Fruit fly (Drosophila melanogaster) whole organism, embryonic: ENCODE measurements around the gene CG32425.
A peak's percentile ranks its signal among the peaks of the same experiment; 100 is the strongest.

Experiments
- Aef1 ChIP-seq: fragments of 200-800 bp; sonication (Bioruptor generic); IDR thresholded peaks from 3 replicates; pipeline ENCODE4 v1.3.6; 2022; ENCODE audit warnings: missing biosample characterization, missing genetic modification characterization
- BEAF-32 ChIP-seq: fragments of 200-800 bp; sonication (Bioruptor generic); optimal IDR thresholded peaks from 3 replicates; lab custom pipeline; 2017; ENCODE audit warnings: missing biosample characterization, missing genetic modification characterization, mild to moderate bottlenecking, moderate library complexity, missing genetic modification reagents
- BtbVII ChIP-seq: fragments of 200-800 bp; sonication (Bioruptor generic); optimal IDR thresholded peaks from 3 replicates; lab custom pipeline; 2017; ENCODE audit warnings: missing biosample characterization, mild to moderate bottlenecking, missing genetic modification characterization
- CG10147 ChIP-seq: fragments of 200-800 bp; sonication (Bioruptor generic); optimal IDR thresholded peaks from 2 replicates; lab custom pipeline; 2019; ENCODE audit warnings: missing biosample characterization, mild to moderate bottlenecking, missing genetic modification characterization, moderate library complexity
- CG10209 ChIP-seq: fragments of 200-800 bp; sonication (Bioruptor generic); optimal IDR thresholded peaks from 3 replicates; lab custom pipeline; 2017; ENCODE audit warnings: missing biosample characterization, mild to moderate bottlenecking, missing genetic modification characterization, missing genetic modification reagents
- CG10959 ChIP-seq: fragments of 200-800 bp; sonication (Bioruptor generic); IDR thresholded peaks from 2 replicates; pipeline ENCODE4 v1.3.6; 2022; ENCODE audit warnings: missing biosample characterization, missing genetic modification characterization
- CG12659 ChIP-seq: fragments of 200-800 bp; sonication (Bioruptor generic); optimal IDR thresholded peaks from 3 replicates; lab custom pipeline; 2017; ENCODE audit warnings: mild to moderate bottlenecking, missing biosample characterization, missing genetic modification reagents, missing genetic modification characterization
- CG13287 ChIP-seq: fragments of 200-800 bp; sonication (Bioruptor generic); IDR thresholded peaks from 2 replicates; pipeline ENCODE4 v1.3.6; 2022; ENCODE audit warnings: missing biosample characterization, missing genetic modification characterization; ENCODE audit not compliant: partially characterized antibody
- CG1529 ChIP-seq: fragments of 200-800 bp; sonication (Bioruptor generic); optimal IDR thresholded peaks from 3 replicates; lab custom pipeline; 2018; ENCODE audit warnings: missing biosample characterization, missing genetic modification characterization
- CG18011 ChIP-seq: fragments of 200-800 bp; sonication (Bioruptor generic); optimal IDR thresholded peaks from 2 replicates; lab custom pipeline; 2017; ENCODE audit warnings: missing biosample characterization, missing genetic modification characterization, mild to moderate bottlenecking, moderate library complexity, missing genotype
- CG18262 ChIP-seq: fragments of 200-800 bp; optimal IDR thresholded peaks from 3 replicates; lab custom pipeline; 2019; ENCODE audit warnings: missing biosample characterization, mild to moderate bottlenecking, missing genetic modification characterization, moderate library complexity
- CG31365 ChIP-seq: fragments of 200-800 bp; sonication (Bioruptor generic); optimal IDR thresholded peaks from 2 replicates; lab custom pipeline; 2018; ENCODE audit warnings: missing biosample characterization, mild to moderate bottlenecking, missing genetic modification characterization
- CG31388 ChIP-seq: fragments of 200-800 bp; sonication (Bioruptor generic); optimal IDR thresholded peaks from 2 replicates; lab custom pipeline; 2016; ENCODE audit warnings: missing biosample characterization, missing genetic modification characterization
- CG4404 ChIP-seq: fragments of 200-800 bp; sonication (Bioruptor generic); IDR thresholded peaks from 2 replicates; pipeline ENCODE4 v1.3.6; 2022; ENCODE audit warnings: missing biosample characterization, missing genetic modification characterization
- CG4424 ChIP-seq: fragments of 200-800 bp; sonication (Bioruptor generic); optimal IDR thresholded peaks from 3 replicates; lab custom pipeline; 2016; ENCODE audit warnings: missing biosample characterization, missing genetic modification characterization
- CG6689 ChIP-seq: fragments of 200-800 bp; sonication (Bioruptor generic); IDR thresholded peaks from 2 replicates; pipeline ENCODE4 v1.3.6; 2022; ENCODE audit warnings: missing biosample characterization, missing genetic modification characterization
- CG8359 ChIP-seq: fragments of 200-800 bp; sonication (Bioruptor generic); optimal IDR thresholded peaks from 2 replicates; lab custom pipeline; 2017; ENCODE audit warnings: missing biosample characterization, mild to moderate bottlenecking, missing genetic modification characterization, borderline replicate concordance
- CG9727 ChIP-seq: fragments of 200-800 bp; sonication (Bioruptor generic); optimal IDR thresholded peaks from 3 replicates; lab custom pipeline; 2017; ENCODE audit warnings: missing biosample characterization, mild to moderate bottlenecking, missing genetic modification characterization
- CoRest ChIP-seq: fragments of 200-800 bp; sonication (Bioruptor generic); optimal IDR thresholded peaks from 3 replicates; lab custom pipeline; 2018; ENCODE audit warnings: missing biosample characterization, mild to moderate bottlenecking, missing genetic modification characterization, moderate library complexity
- Dek ChIP-seq: fragments of 200-800 bp; sonication (Bioruptor generic); optimal IDR thresholded peaks from 3 replicates; lab custom pipeline; 2019; ENCODE audit warnings: missing biosample characterization, mild to moderate bottlenecking, missing genetic modification characterization, moderate library complexity
- Dll ChIP-seq: fragments of 200-800 bp; sonication (Bioruptor generic); IDR thresholded peaks from 4 replicates; pipeline ENCODE4 v1.3.6; 2022; ENCODE audit warnings: missing biosample characterization, missing genetic modification characterization; ENCODE audit not compliant: partially characterized antibody
- E2f2 ChIP-seq: fragments of 200-800 bp; sonication (Bioruptor generic); IDR thresholded peaks from 2 replicates; pipeline ENCODE4 v1.3.6; 2022; ENCODE audit warnings: missing biosample characterization, missing genetic modification characterization
- Hand ChIP-seq: fragments of 200-800 bp; sonication (Bioruptor generic); optimal IDR thresholded peaks from 2 replicates; lab custom pipeline; 2017; ENCODE audit warnings: mild to moderate bottlenecking, missing biosample characterization, missing genetic modification reagents, missing genetic modification characterization
- Hr39 ChIP-seq: fragments of >200 bp; optimal IDR thresholded peaks from 2 replicates; lab custom pipeline; 2017
- Hr78 ChIP-seq, 2 experiments: fragments of 200-800 bp in 1 of 2; fragments of >200 bp in 1 of 2; sonication (Bioruptor generic) in 1 of 2; optimal IDR thresholded peaks; 2 replicates each; lab custom pipeline; 2017 to 2019; ENCODE audit warnings: missing biosample characterization in 2 of 2, missing genetic modification characterization in 2 of 2, mild to moderate bottlenecking in 1 of 2, moderate library complexity in 1 of 2
- Max ChIP-seq: fragments of 200-800 bp; sonication (Bioruptor generic); optimal IDR thresholded peaks from 2 replicates; lab custom pipeline; 2016; ENCODE audit warnings: missing biosample characterization, mild to moderate bottlenecking, missing genetic modification characterization
- Med ChIP-seq: fragments of 200-800 bp; sonication (Bioruptor generic); peaks from one replicate; lab custom pipeline; 2016; ENCODE audit warnings: missing biosample characterization, missing genetic modification characterization, mild to moderate bottlenecking, inconsistent platforms, moderate library complexity
- Opbp ChIP-seq: fragments of 200-800 bp; sonication (Bioruptor generic); IDR thresholded peaks from 3 replicates; pipeline ENCODE4 v1.3.6; 2022; ENCODE audit warnings: missing biosample characterization, missing genetic modification characterization; ENCODE audit not compliant: partially characterized antibody
- Rfx ChIP-seq: fragments of 200-800 bp; sonication (Bioruptor generic); IDR thresholded peaks from 2 replicates; pipeline ENCODE4 v1.3.6; 2022; ENCODE audit warnings: missing biosample characterization, missing genetic modification characterization
- Tbp ChIP-seq: fragments of >200 bp; optimal IDR thresholded peaks from 2 replicates; lab custom pipeline; 2018; ENCODE audit warnings: missing biosample characterization, missing genetic modification characterization
- br ChIP-seq: fragments of >200 bp; optimal IDR thresholded peaks from 2 replicates; lab custom pipeline; 2017
- btn ChIP-seq: fragments of 200-800 bp; sonication (Bioruptor generic); optimal IDR thresholded peaks from 2 replicates; lab custom pipeline; 2016; ENCODE audit warnings: missing biosample characterization, missing genetic modification characterization
- caup ChIP-seq: fragments of 200-800 bp; sonication (Bioruptor generic); optimal IDR thresholded peaks from 3 replicates; lab custom pipeline; 2017; ENCODE audit warnings: missing biosample characterization, mild to moderate bottlenecking, missing genetic modification characterization, moderate library complexity; ENCODE audit not compliant: severe bottlenecking
- dysf ChIP-seq: fragments of 200-800 bp; sonication (Bioruptor generic); IDR thresholded peaks from 3 replicates; pipeline ENCODE4 v1.3.6; 2022; ENCODE audit warnings: missing biosample characterization, missing genetic modification characterization
- fd3F ChIP-seq: fragments of 200-800 bp; sonication (Bioruptor generic); optimal IDR thresholded peaks from 2 replicates; lab custom pipeline; 2018; ENCODE audit warnings: missing biosample characterization, mild to moderate bottlenecking, missing genetic modification characterization, moderate library complexity
- fd96Cb ChIP-seq: fragments of 200-800 bp; sonication (Bioruptor generic); optimal IDR thresholded peaks from 2 replicates; lab custom pipeline; 2018; ENCODE audit warnings: missing biosample characterization, mild to moderate bottlenecking, missing genetic modification characterization, moderate library complexity
- gce ChIP-seq: fragments of 200-800 bp; sonication (Bioruptor generic); IDR thresholded peaks from 3 replicates; pipeline ENCODE4 v1.3.6; 2022; ENCODE audit warnings: missing biosample characterization, missing genetic modification characterization
- hth ChIP-seq: fragments of >200 bp; optimal IDR thresholded peaks from 2 replicates; lab custom pipeline; 2017; ENCODE audit warnings: inconsistent platforms
- jumu ChIP-seq: fragments of 200-800 bp; sonication (Bioruptor generic); optimal IDR thresholded peaks from 3 replicates; lab custom pipeline; 2016; ENCODE audit warnings: missing biosample characterization, missing genetic modification characterization
- mam ChIP-seq: fragments of 200-800 bp; sonication (Bioruptor generic); optimal IDR thresholded peaks from 3 replicates; lab custom pipeline; 2016; ENCODE audit warnings: missing biosample characterization, missing genetic modification characterization
- mirr ChIP-seq: fragments of 200-800 bp; sonication (Bioruptor generic); optimal IDR thresholded peaks from 3 replicates; lab custom pipeline; 2018; ENCODE audit warnings: missing biosample characterization, mild to moderate bottlenecking, missing genetic modification characterization
- nerfin-2 ChIP-seq: fragments of 200-800 bp; sonication (Bioruptor generic); IDR thresholded peaks from 2 replicates; pipeline ENCODE4 v1.3.6; 2022; ENCODE audit warnings: missing biosample characterization, missing genetic modification characterization; ENCODE audit not compliant: partially characterized antibody
- odd ChIP-seq: fragments of 200-800 bp; sonication (Bioruptor generic); optimal IDR thresholded peaks from 2 replicates; lab custom pipeline; 2017; ENCODE audit warnings: missing biosample characterization, mild to moderate bottlenecking, missing genetic modification characterization
- org-1 ChIP-seq: fragments of 200-800 bp; sonication (Bioruptor generic); optimal IDR thresholded peaks from 2 replicates; lab custom pipeline; 2017; ENCODE audit warnings: missing biosample characterization, missing genetic modification characterization
- peb ChIP-seq: fragments of 200-800 bp; sonication (Bioruptor generic); IDR thresholded peaks from 2 replicates; pipeline ENCODE4 v1.3.6; 2022; ENCODE audit warnings: missing biosample characterization, missing genetic modification characterization
- slp2 ChIP-seq: fragments of 200-800 bp; sonication (Bioruptor generic); optimal IDR thresholded peaks from 2 replicates; lab custom pipeline; 2016; ENCODE audit warnings: missing biosample characterization, missing genetic modification characterization
- so ChIP-seq: fragments of 200-800 bp; sonication (Bioruptor generic); IDR thresholded peaks from 3 replicates; pipeline ENCODE4 v1.3.6; 2022; ENCODE audit warnings: missing biosample characterization, missing genetic modification characterization
- toy ChIP-seq: fragments of 200-800 bp; sonication (Bioruptor generic); IDR thresholded peaks from 2 replicates; pipeline ENCODE4 v1.3.6; 2022; ENCODE audit warnings: missing biosample characterization, missing genetic modification characterization
- twi ChIP-seq: fragments of 200-800 bp; optimal IDR thresholded peaks from 2 replicates; lab custom pipeline; 2019; ENCODE audit warnings: missing biosample characterization, mild to moderate bottlenecking, missing genetic modification characterization, moderate library complexity
- zen2 ChIP-seq: fragments of 200-800 bp; sonication (Bioruptor generic); IDR thresholded peaks from 3 replicates; pipeline ENCODE4 v1.3.6; 2022; ENCODE audit warnings: missing biosample characterization, missing genetic modification characterization; ENCODE audit not compliant: partially characterized antibody

Gene CG32425

dm6 chr3L:20526196-20526740 lies 29.1 kb downstream of the CG32425 start, which contains the start of gene Nubp2 (continued):
- peak; percentile 98 for TF ChIP-seq CoRest
- peak; percentile 96 for TF ChIP-seq CG4424 (GFP tag; lab: Kevin White, UChicago)
- TF ChIP-seq so, result peak; percentile 87
- peak; percentile 89 for TF ChIP-seq CG1529
- peak; percentile 83 for TF ChIP-seq peb (GFP tag; lab: Robert Waterston, UW)
- TF ChIP-seq Dek (tag; lab: Kevin White, UChicago), result peak; percentile 95
- TF ChIP-seq Aef1 (GFP tag; lab: Robert Waterston, UW), result peak; percentile 91
- TF ChIP-seq Dll, result no peak; the same call in 3 of the 4 replicates
- peak; percentile 95 for TF ChIP-seq Rfx
- peak; percentile 71; the same call in 2 of the 3 replicates for TF ChIP-seq gce (GFP tag; lab: Robert Waterston, UW)
- TF ChIP-seq Max (GFP tag; lab: Kevin White, UChicago), result peak; percentile 96
- TF ChIP-seq nerfin-2 (GFP tag; lab: Robert Waterston, UW), result no peak
- TF ChIP-seq CG18011 (GFP tag; lab: Kevin White, UChicago), result peak; percentile 84
- peak; percentile 95 for TF ChIP-seq dysf (GFP tag; lab: Robert Waterston, UW)
- peak; percentile 95 for TF ChIP-seq fd3F (GFP tag; lab: Kevin White, UChicago)
- peak; percentile 87 for TF ChIP-seq CG31388 (GFP tag; lab: Kevin White, UChicago)
- 0 out of 2 replicates have a peak, but pooled peaks have one; percentile 7 for TF ChIP-seq CG13287 (GFP tag; lab: Robert Waterston, UW)
- TF ChIP-seq slp2, result peak; percentile 93
- TF ChIP-seq btn, result peak; percentile 51
- TF ChIP-seq mirr (GFP tag; lab: Kevin White, UChicago), result peak; percentile 89
- TF ChIP-seq CG10147 (GFP tag; lab: Kevin White, UChicago), result peak; percentile 95
- TF ChIP-seq BtbVII (GFP tag; lab: Kevin White, UChicago), result peak; percentile 91
- TF ChIP-seq CG8359 (GFP tag; lab: Kevin White, UChicago), result peak; percentile 80
- peak; percentile 92 for TF ChIP-seq jumu (GFP tag; lab: Kevin White, UChicago)
- no peak for TF ChIP-seq Opbp
- TF ChIP-seq zen2 (GFP tag; lab: Robert Waterston, UW), result no peak
- peak; percentile 90 for TF ChIP-seq odd (GFP tag; lab: Kevin White, UChicago)
- no peak for TF ChIP-seq Hr39 (lab: Kevin White, UChicago)
- TF ChIP-seq org-1 (GFP tag; lab: Kevin White, UChicago), result peak; percentile 81
- TF ChIP-seq twi (tag; lab: Kevin White, UChicago), result peak; percentile 94
- TF ChIP-seq CG18262, result peak; percentile 96
- peak; percentile 96 for TF ChIP-seq CG9727 (GFP tag; lab: Kevin White, UChicago)
- TF ChIP-seq CG10209, result peak; percentile 96
- TF ChIP-seq toy (GFP tag; lab: Robert Waterston, UW), result peak; percentile 85; the same call in 1 of the 2 replicates
- peak; percentile 86 for TF ChIP-seq CG10959 (GFP tag; lab: Robert Waterston, UW)
- peak; percentile 96 for TF ChIP-seq CG4404 (GFP tag; lab: Robert Waterston, UW)
- peak; percentile 98 for TF ChIP-seq CG12659
- TF ChIP-seq Med (GFP tag; lab: Kevin White, UChicago), result peak; percentile 98
- no peak for TF ChIP-seq br (lab: Kevin White, UChicago)
- TF ChIP-seq BEAF-32 (GFP tag; lab: Kevin White, UChicago), result peak; percentile 69
- no peak for TF ChIP-seq Tbp
- peak; percentile 93 for TF ChIP-seq caup (GFP tag; lab: Kevin White, UChicago)
- peak in 1 of 2 experiments; percentile 85 for TF ChIP-seq Hr78 (GFP tag; optimal IDR thresholded peaks at IDR 0.05; lab: Kevin White, UChicago)
- TF ChIP-seq hth (lab: Kevin White, UChicago), result no peak
- TF ChIP-seq CG31365 (tag; lab: Kevin White, UChicago), result peak; percentile 51
- peak; percentile 95 for TF ChIP-seq mam (GFP tag; lab: Kevin White, UChicago)
- peak; percentile 95 for TF ChIP-seq fd96Cb
- TF ChIP-seq E2f2 (GFP tag; lab: Robert Waterston, UW), result peak; percentile 72
- peak; percentile 83 for TF ChIP-seq Hand (GFP tag; lab: Kevin White, UChicago)
- peak; percentile 98 for TF ChIP-seq CG6689 (GFP tag; lab: Robert Waterston, UW)
